Worm (Caenorhabditis elegans) whole organism, L2 larva: ENCODE measurements around the gene F59B2.13.

Experiments
- aly-2 ChIP-seq: fragments of 150-350 bp; optimal IDR thresholded peaks from 2 replicates; lab custom pipeline; 2014; ENCODE audit warnings: missing biosample characterization, missing genetic modification characterization
- ceh-82 ChIP-seq: fragments of 150-350 bp; optimal IDR thresholded peaks from 2 replicates; lab custom pipeline; 2014; ENCODE audit warnings: missing biosample characterization, missing genetic modification characterization
- skn-1 ChIP-seq: sonication (generic microtip); optimal IDR thresholded peaks from 2 replicates; lab custom pipeline; 2017; ENCODE audit warnings: missing biosample characterization, missing genetic modification characterization

DNA sequence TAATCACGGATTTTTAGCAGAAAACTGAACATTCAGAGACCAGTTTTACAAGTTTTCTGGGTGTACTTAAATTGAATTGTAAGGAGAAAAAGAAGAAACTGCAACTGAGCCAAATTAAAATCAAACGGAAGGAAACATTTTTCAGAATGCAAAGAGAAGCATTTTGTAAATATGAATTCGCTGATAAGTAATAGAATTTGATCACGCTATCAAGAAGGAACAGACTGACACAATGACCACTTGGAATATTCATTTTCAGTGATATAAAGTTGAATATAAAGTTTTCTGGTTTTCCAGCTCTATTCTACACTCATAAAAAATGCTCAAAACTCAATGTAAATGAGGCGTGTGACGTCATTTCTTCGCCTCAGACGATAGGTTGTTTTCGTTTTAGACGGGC is 7.3 kb upstream of the F59B2.13 start:
- TF ChIP-seq ceh-82 (no peak), aly-2 (tag; lab: Kevin White, UChicago) (no peak), skn-1 (tag; lab: Kevin White, UChicago) (no peak)
